Fruit fly (Drosophila melanogaster) whole organism, adult: Measurements from ENCODE around the gene Polr2J.

ENCODE experiments used
- CG11617 ChIP-seq: fragments of 200-800 bp; sonication (Bioruptor generic); optimal IDR thresholded peaks from 2 replicates; lab custom pipeline; 2017; ENCODE audit warnings: mild to moderate bottlenecking, missing biosample characterization, missing genetic modification reagents, missing genetic modification characterization
- CG12768 ChIP-seq: fragments of 200-800 bp; sonication (Bioruptor generic); optimal IDR thresholded peaks from 2 replicates; lab custom pipeline; 2017; ENCODE audit warnings: missing biosample characterization, missing genetic modification characterization, mild to moderate bottlenecking, moderate library complexity, missing genetic modification reagents
- CG1620 ChIP-seq: fragments of 200-800 bp; sonication (Bioruptor generic); optimal IDR thresholded peaks from 2 replicates; lab custom pipeline; 2016; ENCODE audit warnings: missing biosample characterization, missing genetic modification characterization
- CG7101 ChIP-seq: fragments of 200-800 bp; sonication (Bioruptor generic); optimal IDR thresholded peaks from 2 replicates; lab custom pipeline; 2018; ENCODE audit warnings: missing biosample characterization, mild to moderate bottlenecking, missing genetic modification characterization, moderate library complexity
- Hr96 ChIP-seq: fragments of 200-800 bp; sonication (Bioruptor generic); optimal IDR thresholded peaks from 2 replicates; lab custom pipeline; 2016; ENCODE audit warnings: missing biosample characterization, missing genetic modification characterization
- bab1 ChIP-seq: fragments of 200-800 bp; sonication (Bioruptor generic); optimal IDR thresholded peaks from 3 replicates; lab custom pipeline; 2019; ENCODE audit warnings: missing biosample characterization, mild to moderate bottlenecking, missing genetic modification characterization, moderate library complexity
- cnc ChIP-seq, 2 experiments: fragments of >200 bp; optimal IDR thresholded peaks; 2 replicates each; lab custom pipeline; 2017
- kay ChIP-seq: fragments of 200-800 bp; sonication (Bioruptor generic); peaks from one replicate; lab custom pipeline; 2016; ENCODE audit warnings: missing biosample characterization, missing genetic modification characterization, borderline replicate concordance
- pad ChIP-seq: fragments of 200-800 bp; sonication (Bioruptor generic); optimal IDR thresholded peaks from 3 replicates; lab custom pipeline; 2017; ENCODE audit warnings: missing biosample characterization, missing genetic modification characterization, mild to moderate bottlenecking, moderate library complexity, missing genetic modification reagents
- toe ChIP-seq: fragments of 200-800 bp; sonication (Bioruptor generic); optimal IDR thresholded peaks from 2 replicates; lab custom pipeline; 2016; ENCODE audit warnings: missing biosample characterization, missing genetic modification characterization

dm6 chr2L:17427187-17427586, 17.0 kb upstream of the Polr2J start:
- TF ChIP-seq toe (GFP tag; lab: Kevin White, UChicago) = no peak
- peak; percentile 31 for TF ChIP-seq CG11617
- TF ChIP-seq CG7101 (tag; lab: Kevin White, UChicago) = peak; percentile 24
- TF ChIP-seq kay (GFP tag; lab: Kevin White, UChicago) = no peak
- TF ChIP-seq Hr96 (GFP tag; lab: Kevin White, UChicago) = no peak
- no peak for TF ChIP-seq cnc (optimal IDR thresholded peaks at IDR 0.05; lab: Kevin White, UChicago)
- TF ChIP-seq pad (GFP tag; lab: Kevin White, UChicago) = no peak
- TF ChIP-seq bab1 (GFP tag; lab: Kevin White, UChicago) = no peak
- no peak for TF ChIP-seq CG1620 (GFP tag; lab: Kevin White, UChicago)
- peak; percentile 52 for TF ChIP-seq CG12768
